ENCODE assay signal across 5 worm cellular contexts in the genomic region with DNA sequence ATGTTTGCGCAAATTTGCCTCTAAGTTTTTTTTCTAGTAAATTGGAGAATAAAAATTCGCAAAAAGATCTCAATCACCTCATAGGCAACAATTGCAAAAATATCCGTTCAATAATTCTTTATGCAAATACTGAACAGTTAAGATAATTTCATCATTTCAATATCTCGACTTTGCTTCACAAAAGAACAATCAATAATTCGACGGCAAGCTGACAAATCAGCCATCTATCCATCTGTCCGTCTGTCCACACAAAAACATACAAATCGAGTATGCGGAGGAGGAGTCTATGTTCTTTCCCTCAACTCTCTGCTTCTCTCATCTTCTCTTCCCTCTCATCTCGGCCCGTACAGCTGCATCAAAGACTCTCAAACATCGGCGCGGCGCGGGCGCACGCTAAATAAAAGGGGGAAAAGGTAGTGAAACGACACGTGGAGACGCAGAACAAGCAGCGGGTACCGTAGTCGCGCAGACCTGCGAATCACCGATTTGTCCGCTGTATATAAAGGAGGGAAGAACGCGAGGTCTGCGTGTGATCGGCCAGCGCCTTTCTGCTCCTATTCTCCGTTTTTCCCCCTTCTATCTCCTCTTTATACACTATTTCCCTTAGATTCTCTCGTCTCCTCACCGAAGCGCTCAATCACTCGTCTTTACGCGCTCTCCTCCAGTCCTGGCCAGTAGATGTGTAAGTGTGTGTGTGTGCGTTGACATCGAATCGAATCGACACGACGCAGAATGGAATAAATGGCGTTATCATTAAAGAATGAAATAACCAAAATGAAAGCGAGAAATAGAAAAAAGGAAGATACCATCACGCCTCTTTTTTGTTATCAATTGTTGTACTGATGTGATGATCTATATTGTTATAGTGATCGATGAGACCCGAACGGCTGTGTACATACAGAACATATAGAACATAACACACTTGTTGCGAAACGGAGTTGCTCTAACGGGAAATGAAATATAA.
A peak's percentile ranks its signal among the peaks of the same experiment; 100 is the strongest.
TF ChIP-seq lines count a peak whose summit lies in the region.

No protein-coding gene starts in this region.

TF ChIP-seq in whole organism, L1 larva, 84 proteins besides CTCF, POLR2A, EP300 and RAD21 (continues in another document):
- peak; percentile 98 for TF ChIP-seq nhr-20 (tag; optimal IDR thresholded peaks at IDR 0.05; lab: Kevin White, UChicago)
- peak; percentile 70 for TF ChIP-seq rnt-1 (tag; optimal IDR thresholded peaks at IDR 0.05; lab: Kevin White, UChicago)
- TF ChIP-seq lir-3 (tag; optimal IDR thresholded peaks at IDR 0.05; lab: Kevin White, UChicago; ENCODE audit: poor library complexity), result peak; percentile 60
- TF ChIP-seq jun-1 (tag; optimal IDR thresholded peaks at IDR 0.05; lab: Kevin White, UChicago), result peak; percentile 96
- peak; percentile 99 for TF ChIP-seq fkh-8 (tag; optimal IDR thresholded peaks at IDR 0.05; lab: Kevin White, UChicago)
- TF ChIP-seq nhr-12 (tag; optimal IDR thresholded peaks at IDR 0.05; lab: Kevin White, UChicago), result peak; percentile 11
- no peak for TF ChIP-seq ets-5 (GFP tag; IDR thresholded peaks at IDR 0.05; lab: Robert Waterston, UW)
- TF ChIP-seq F16B12.6 (tag; optimal IDR thresholded peaks at IDR 0.05; lab: Kevin White, UChicago), result peak; percentile 10
- TF ChIP-seq lin-14 (GFP tag; optimal IDR thresholded peaks at IDR 0.05; lab: Kevin White, UChicago), result peak; percentile 100
- no peak for TF ChIP-seq ceh-63 (GFP tag; optimal IDR thresholded peaks at IDR 0.05; lab: Kevin White, UChicago)
- TF ChIP-seq tbx-2 (tag; optimal IDR thresholded peaks at IDR 0.05; lab: Kevin White, UChicago), result peak; percentile 97
- peak; percentile 100 for TF ChIP-seq ama-1 (optimal IDR thresholded peaks at IDR 0.05; lab: Kevin White, UChicago)
- peak; percentile 96 for TF ChIP-seq fkh-10 (GFP tag; optimal IDR thresholded peaks at IDR 0.05; lab: Kevin White, UChicago)
- peak; percentile 41 for TF ChIP-seq nhr-11 (tag; optimal IDR thresholded peaks at IDR 0.05; lab: Kevin White, UChicago)
- peak; percentile 60 for TF ChIP-seq lin-15B (tag; optimal IDR thresholded peaks at IDR 0.05; lab: Kevin White, UChicago)
- peak; percentile 94 for TF ChIP-seq nhr-77 (tag; optimal IDR thresholded peaks at IDR 0.05; lab: Kevin White, UChicago)

TF ChIP-seq in whole organism, L3 larva, 47 proteins besides CTCF, POLR2A, EP300 and RAD21 (continues in another document):
- TF ChIP-seq egl-27 (tag; optimal IDR thresholded peaks at IDR 0.05; lab: Kevin White, UChicago) (peak; percentile 73), lin-39 (tag; optimal IDR thresholded peaks at IDR 0.05; lab: Kevin White, UChicago) (peak; percentile 99), snpc-4 (tag; optimal IDR thresholded peaks at IDR 0.05; lab: Kevin White, UChicago) (peak; percentile 69), aly-2 (tag; optimal IDR thresholded peaks at IDR 0.05; lab: Kevin White, UChicago) (no peak), elt-1 (tag; optimal IDR thresholded peaks at IDR 0.05; lab: Kevin White, UChicago) (peak; percentile 37), fkh-2 (tag; optimal IDR thresholded peaks at IDR 0.05; lab: Kevin White, UChicago) (peak; percentile 76), ztf-4 (tag; optimal IDR thresholded peaks at IDR 0.05; lab: Kevin White, UChicago) (peak; percentile 75), ceh-82 (tag; optimal IDR thresholded peaks at IDR 0.05; lab: Kevin White, UChicago) (peak; percentile 74), unc-62 (GFP tag; optimal IDR thresholded peaks at IDR 0.05; lab: Kevin White, UChicago) (peak; percentile 93), ceh-16 (tag; optimal IDR thresholded peaks at IDR 0.05; lab: Kevin White, UChicago) (no peak), nhr-67 (tag; optimal IDR thresholded peaks at IDR 0.05; lab: Kevin White, UChicago) (no peak), sea-2 (GFP tag; optimal IDR thresholded peaks at IDR 0.05; lab: Kevin White, UChicago) (peak; percentile 10), fkh-10 (GFP tag; optimal IDR thresholded peaks at IDR 0.05; lab: Kevin White, UChicago) (peak; percentile 84), ZK546.5 (tag; optimal IDR thresholded peaks at IDR 0.05; lab: Kevin White, UChicago) (peak; percentile 70), nhr-11 (tag; optimal IDR thresholded peaks at IDR 0.05; lab: Kevin White, UChicago) (peak; percentile 89), nfya-1 (tag; optimal IDR thresholded peaks at IDR 0.05; lab: Kevin White, UChicago; ENCODE audit: insufficient read depth) (peak; percentile 100)

TF ChIP-seq in whole organism, early embryonic, 17 proteins besides CTCF, POLR2A, EP300 and RAD21:
- peak; percentile 49; the same call in 1 of the 2 replicates for TF ChIP-seq sea-1 (GFP tag; conservative IDR thresholded peaks at IDR 0.05; lab: Robert Waterston, UW)
- no peak for TF ChIP-seq ceh-36 (tag; optimal IDR thresholded peaks at IDR 0.05; lab: Kevin White, UChicago)
- peak; percentile 46 for TF ChIP-seq F13C5.2 (tag; optimal IDR thresholded peaks at IDR 0.05; lab: Kevin White, UChicago)
- TF ChIP-seq tbx-37 (GFP tag; conservative IDR thresholded peaks at IDR 0.05; lab: Robert Waterston, UW), result 0 out of 2 replicates have a peak, but pooled peaks have one; percentile 13
- TF ChIP-seq tra-4 (tag; optimal IDR thresholded peaks at IDR 0.05; lab: Kevin White, UChicago), result no peak
- TF ChIP-seq flt-1 (GFP tag; IDR thresholded peaks at IDR 0.05; lab: Robert Waterston, UW), result peak; percentile 42; the same call in 1 of the 2 replicates
- TF ChIP-seq scrt-1 (GFP tag; IDR thresholded peaks at IDR 0.05; lab: Robert Waterston, UW), result no peak
- no peak for TF ChIP-seq hmbx-1 (tag; optimal IDR thresholded peaks at IDR 0.05; lab: Kevin White, UChicago)
- no peak for TF ChIP-seq aly-1 (tag; optimal IDR thresholded peaks at IDR 0.05; lab: Kevin White, UChicago)
- no peak for TF ChIP-seq tbx-11 (GFP tag; IDR thresholded peaks at IDR 0.05; lab: Robert Waterston, UW)
- no peak for TF ChIP-seq hnd-1 (tag; optimal IDR thresholded peaks at IDR 0.05; lab: Kevin White, UChicago)
- no peak for TF ChIP-seq pes-1 (GFP tag; IDR thresholded peaks at IDR 0.05; lab: Robert Waterston, UW)
- peak; percentile 70 for TF ChIP-seq B0310.2 (tag; optimal IDR thresholded peaks at IDR 0.05; lab: Kevin White, UChicago)
- TF ChIP-seq hmg-4 (GFP tag; optimal IDR thresholded peaks at IDR 0.05; lab: Kevin White, UChicago), result peak; percentile 87
- peak; percentile 81 for TF ChIP-seq ama-1 (optimal IDR thresholded peaks at IDR 0.05; lab: Kevin White, UChicago)
- TF ChIP-seq ets-7 (tag; optimal IDR thresholded peaks at IDR 0.05; lab: Kevin White, UChicago), result peak; percentile 16
- no peak for TF ChIP-seq ceh-13 (GFP tag; optimal IDR thresholded peaks at IDR 0.05; lab: Kevin White, UChicago)

TF ChIP-seq in whole organism, midembryonic, 9 proteins besides CTCF, POLR2A, EP300 and RAD21:
- peak; percentile 77 for TF ChIP-seq flt-1 (GFP tag; IDR thresholded peaks at IDR 0.05; lab: Robert Waterston, UW)
- peak; percentile 63; the same call in 1 of the 2 replicates for TF ChIP-seq T22C8.4 (GFP tag; IDR thresholded peaks at IDR 0.05; lab: Robert Waterston, UW)
- TF ChIP-seq ztf-23 (GFP tag; IDR thresholded peaks at IDR 0.05; lab: Robert Waterston, UW), result peak; percentile 73; the same call in 1 of the 2 replicates
- TF ChIP-seq tab-1 (GFP tag; IDR thresholded peaks at IDR 0.05; lab: Robert Waterston, UW), result no peak; the same call in 1 of the 2 replicates
- 0 out of 2 replicates have a peak, but pooled peaks have one; percentile 27 for TF ChIP-seq ref-1 (GFP tag; conservative IDR thresholded peaks at IDR 0.05; lab: Robert Waterston, UW)
- no peak for TF ChIP-seq klf-2 (GFP tag; conservative IDR thresholded peaks at IDR 0.05; lab: Robert Waterston, UW)
- no peak for TF ChIP-seq ztf-29 (GFP tag; IDR thresholded peaks at IDR 0.05; lab: Robert Waterston, UW)
- peak; percentile 97 for TF ChIP-seq cog-1 (tag; optimal IDR thresholded peaks at IDR 0.05; lab: Kevin White, UChicago)
- no peak for TF ChIP-seq med-1 (GFP tag; optimal IDR thresholded peaks at IDR 0.05; lab: Kevin White, UChicago; ENCODE audit: insufficient read depth)

TF ChIP-seq in whole organism, young adult, 124 proteins besides CTCF, POLR2A, EP300 and RAD21 (continues in another document):
- peak; percentile 82 for TF ChIP-seq somi-1 (GFP tag; optimal IDR thresholded peaks at IDR 0.05; lab: Kevin White, UChicago)
- TF ChIP-seq attf-6 (GFP tag; IDR thresholded peaks at IDR 0.05; lab: Robert Waterston, UW), result no peak
- TF ChIP-seq F33H1.4 (GFP tag; IDR thresholded peaks at IDR 0.05; lab: Robert Waterston, UW), result no peak
- peak; percentile 78 for TF ChIP-seq B0035.1 (tag; optimal IDR thresholded peaks at IDR 0.05; lab: Kevin White, UChicago)
- TF ChIP-seq Y95B8A.8 (GFP tag; IDR thresholded peaks at IDR 0.05; lab: Robert Waterston, UW), result 0 out of 2 replicates have a peak, but pooled peaks have one; percentile 33
- TF ChIP-seq ztf-25 (GFP tag; IDR thresholded peaks at IDR 0.05; lab: Robert Waterston, UW), result 0 out of 2 replicates have a peak, but pooled peaks have one; percentile 46
- TF ChIP-seq C06A6.2 (GFP tag; conservative IDR thresholded peaks at IDR 0.05; lab: Robert Waterston, UW), result peak; percentile 70
- no peak for TF ChIP-seq hlh-12 (tag; optimal IDR thresholded peaks at IDR 0.05; lab: Kevin White, UChicago)
- TF ChIP-seq F57A8.1 (GFP tag; optimal IDR thresholded peaks at IDR 0.05; lab: Kevin White, UChicago), result peak; percentile 21
- TF ChIP-seq zim-3 (tag; optimal IDR thresholded peaks at IDR 0.05; lab: Kevin White, UChicago), result no peak
- TF ChIP-seq let-607 (tag; optimal IDR thresholded peaks at IDR 0.05; lab: Kevin White, UChicago), result peak; percentile 93 to 95
- no peak for TF ChIP-seq ceh-58 (GFP tag; IDR thresholded peaks at IDR 0.05; lab: Robert Waterston, UW)
- TF ChIP-seq Y53G8AR.9 (GFP tag; conservative IDR thresholded peaks at IDR 0.05; lab: Robert Waterston, UW), result peak; percentile 82
- TF ChIP-seq ztf-6 (GFP tag; IDR thresholded peaks at IDR 0.05; lab: Robert Waterston, UW), result 0 out of 2 replicates have a peak, but pooled peaks have one; percentile 62
- TF ChIP-seq hrde-1 (tag; optimal IDR thresholded peaks at IDR 0.05; lab: Kevin White, UChicago; ENCODE audit: borderline replicate concordance), result no peak
- TF ChIP-seq Y53F4B.3 (GFP tag; IDR thresholded peaks at IDR 0.05; lab: Robert Waterston, UW), result no peak
- no peak for TF ChIP-seq T26A5.8 (tag; optimal IDR thresholded peaks at IDR 0.05; lab: Kevin White, UChicago)
- peak; percentile 90 for TF ChIP-seq ztf-26 (tag; optimal IDR thresholded peaks at IDR 0.05; lab: Kevin White, UChicago)
- 0 out of 2 replicates have a peak, but pooled peaks have one; percentile 26 for TF ChIP-seq ceh-91 (GFP tag; IDR thresholded peaks at IDR 0.05; lab: Robert Waterston, UW)
- TF ChIP-seq B0019.2 (GFP tag; conservative IDR thresholded peaks at IDR 0.05; lab: Robert Waterston, UW), result peak; percentile 32; the same call in 1 of the 2 replicates
- no peak for TF ChIP-seq lsy-27 (tag; optimal IDR thresholded peaks at IDR 0.05; lab: Kevin White, UChicago; ENCODE audit: borderline replicate concordance, insufficient read depth)
- TF ChIP-seq F52B5.7 (tag; optimal IDR thresholded peaks at IDR 0.05; lab: Kevin White, UChicago), result peak; percentile 75
- peak; percentile 98 for TF ChIP-seq attf-5 (GFP tag; optimal IDR thresholded peaks at IDR 0.05; lab: Kevin White, UChicago)
- TF ChIP-seq F37B4.10 (GFP tag; IDR thresholded peaks at IDR 0.05; lab: Robert Waterston, UW), result no peak
- no peak for TF ChIP-seq F49E8.2 (tag; optimal IDR thresholded peaks at IDR 0.05; lab: Kevin White, UChicago; ENCODE audit: insufficient read depth)

Comparison
In these comparisons a context has a peak if more than half of its experiments do, and no peak if none do; other contexts are left out.
1. Of the 8 proteins assayed by ChIP-seq in both whole organism, young adult and whole organism, L1 larva: peak only in whole organism, young adult: unc-62; only in whole organism, L1 larva: dpl-1 and efl-1; in both: ama-1, nhr-90, snpc-4 and unc-130; in neither: 0; mixed calls (peak in some experiments, not most) for 1.